Worm (Caenorhabditis elegans) whole organism, young adult: Measurements from ENCODE around the gene B0001.4.

Source experiments
- die-1 ChIP-seq: sonication (generic microtip); optimal IDR thresholded peaks from 2 replicates; lab custom pipeline; 2016; ENCODE audit warnings: missing genotype, mild to moderate bottlenecking, missing genetic modification characterization, missing compliant biosample characterization
- snpc-4 ChIP-seq, 5 experiments: fragments of 150-350 bp in 1 of 5; sonication (generic microtip) in 4 of 5; optimal IDR thresholded peaks; 2 replicates each; lab custom pipeline; 2014 to 2018; ENCODE audit warnings: missing genetic modification characterization in 5 of 5, missing biosample characterization in 3 of 5, antibody characterized with exemption in 2 of 5, mild to moderate bottlenecking in 2 of 5, missing compliant biosample characterization in 2 of 5, missing genotype in 2 of 5, moderate library complexity in 2 of 5, missing genetic modification reagents in 1 of 5
- tbp1 ChIP-seq: fragments of 200-800 bp; sonication (Bioruptor generic); optimal IDR thresholded peaks from 2 replicates; lab custom pipeline; 2018; ENCODE audit warnings: mild to moderate bottlenecking, missing genetic modification characterization, missing compliant biosample characterization

ce11 chrIV:12122874-12123664 lies 14.9 kb downstream of the B0001.4 start, which contains the start of gene aly-3:
- TF ChIP-seq snpc-4 (GFP tag; optimal IDR thresholded peaks at IDR 0.05; lab: Kevin White, UChicago) (no peak), snpc-4 (tag; optimal IDR thresholded peaks at IDR 0.05; lab: Kevin White, UChicago) (no peak), die-1 (tag; lab: Kevin White, UChicago) (no peak), tbp1 (GFP tag; lab: Kevin White, UChicago) (no peak)
